Fruit fly (Drosophila melanogaster) whole organism, embryonic: ENCODE data around the gene Hmbs.

Source experiments
- Atf3 ChIP-seq: fragments of 200-800 bp; sonication (Bioruptor generic); optimal IDR thresholded peaks from 3 replicates; lab custom pipeline; 2016; ENCODE audit warnings: missing biosample characterization, missing genetic modification characterization
- CG10209 ChIP-seq: fragments of 200-800 bp; sonication (Bioruptor generic); optimal IDR thresholded peaks from 3 replicates; lab custom pipeline; 2017; ENCODE audit warnings: missing biosample characterization, mild to moderate bottlenecking, missing genetic modification characterization, missing genetic modification reagents
- CG10267 ChIP-seq: fragments of 200-800 bp; sonication (Bioruptor generic); optimal IDR thresholded peaks from 2 replicates; lab custom pipeline; 2018; ENCODE audit warnings: missing biosample characterization, mild to moderate bottlenecking, missing genetic modification characterization, moderate library complexity
- CG11085 ChIP-seq: fragments of 200-800 bp; sonication (Bioruptor generic); IDR thresholded peaks from 2 replicates; pipeline ENCODE4 v1.3.6; 2022; ENCODE audit warnings: missing biosample characterization, missing genetic modification characterization
- CG12391 ChIP-seq: fragments of 200-800 bp; sonication (Bioruptor generic); optimal IDR thresholded peaks from 3 replicates; lab custom pipeline; 2018; ENCODE audit warnings: missing biosample characterization, mild to moderate bottlenecking, missing genetic modification characterization, moderate library complexity
- CG13624 ChIP-seq: fragments of 200-800 bp; sonication (Bioruptor generic); optimal IDR thresholded peaks from 2 replicates; lab custom pipeline; 2016; ENCODE audit warnings: missing biosample characterization, missing genetic modification characterization
- CG15011 ChIP-seq: fragments of 200-800 bp; sonication (Bioruptor generic); optimal IDR thresholded peaks from 3 replicates; lab custom pipeline; 2018; ENCODE audit warnings: missing biosample characterization, mild to moderate bottlenecking, missing genetic modification characterization
- CG17186 ChIP-seq: fragments of 200-800 bp; sonication (Bioruptor generic); optimal IDR thresholded peaks from 3 replicates; lab custom pipeline; 2017; ENCODE audit warnings: missing biosample characterization, missing genetic modification reagents, missing genetic modification characterization
- CG30020 ChIP-seq: fragments of 200-800 bp; optimal IDR thresholded peaks from 2 replicates; lab custom pipeline; 2019; ENCODE audit warnings: missing biosample characterization, mild to moderate bottlenecking, missing genetic modification characterization, moderate library complexity
- CG33213 ChIP-seq: fragments of 200-800 bp; sonication (Bioruptor generic); optimal IDR thresholded peaks from 3 replicates; lab custom pipeline; 2016; ENCODE audit warnings: missing biosample characterization, missing genetic modification characterization
- CG34422 ChIP-seq: fragments of 200-800 bp; sonication (Bioruptor generic); IDR thresholded peaks from 3 replicates; pipeline ENCODE4 v1.3.6; 2022; ENCODE audit warnings: missing biosample characterization, missing genetic modification characterization
- CG3995 ChIP-seq: fragments of 200-800 bp; sonication (Bioruptor generic); optimal IDR thresholded peaks from 3 replicates; lab custom pipeline; 2016; ENCODE audit warnings: missing biosample characterization, missing genetic modification characterization
- CG5953 ChIP-seq: fragments of 200-800 bp; sonication (Bioruptor generic); IDR thresholded peaks from 2 replicates; pipeline ENCODE4 v1.3.6; 2022; ENCODE audit warnings: missing biosample characterization, missing genetic modification characterization
- CG8359 ChIP-seq: fragments of 200-800 bp; sonication (Bioruptor generic); optimal IDR thresholded peaks from 2 replicates; lab custom pipeline; 2017; ENCODE audit warnings: missing biosample characterization, mild to moderate bottlenecking, missing genetic modification characterization, borderline replicate concordance
- CG9797 ChIP-seq: fragments of 200-800 bp; sonication (Bioruptor generic); optimal IDR thresholded peaks from 3 replicates; lab custom pipeline; 2018; ENCODE audit warnings: missing biosample characterization, mild to moderate bottlenecking, missing genetic modification characterization
- CTCF ChIP-seq: fragments of 200-800 bp; sonication (Bioruptor generic); optimal IDR thresholded peaks from 2 replicates; lab custom pipeline; 2017; ENCODE audit warnings: missing biosample characterization, mild to moderate bottlenecking, missing genetic modification characterization, moderate library complexity
- Dll ChIP-seq: fragments of 200-800 bp; sonication (Bioruptor generic); IDR thresholded peaks from 4 replicates; pipeline ENCODE4 v1.3.6; 2022; ENCODE audit warnings: missing biosample characterization, missing genetic modification characterization; ENCODE audit not compliant: partially characterized antibody
- Dref ChIP-seq: fragments of 200-800 bp; sonication (Bioruptor generic); IDR thresholded peaks from 2 replicates; pipeline ENCODE4 v1.3.6; 2022; ENCODE audit warnings: missing biosample characterization, missing genetic modification characterization
- Hr3 ChIP-seq: fragments of 200-800 bp; sonication (Bioruptor generic); optimal IDR thresholded peaks from 3 replicates; lab custom pipeline; 2016; ENCODE audit warnings: missing biosample characterization, missing genetic modification characterization
- Myb ChIP-seq: fragments of 200-800 bp; sonication (Bioruptor generic); optimal IDR thresholded peaks from 2 replicates; lab custom pipeline; 2016; ENCODE audit warnings: missing biosample characterization, missing genetic modification characterization
- Nf-YC ChIP-seq: fragments of 200-800 bp; optimal IDR thresholded peaks from 3 replicates; lab custom pipeline; 2019; ENCODE audit warnings: missing biosample characterization, mild to moderate bottlenecking, missing genetic modification characterization, moderate library complexity
- Pdp1 ChIP-seq, 2 experiments: fragments of 200-800 bp; sonication (Bioruptor generic); optimal IDR thresholded peaks; 3 replicates each; lab custom pipeline; 2016; ENCODE audit warnings: missing biosample characterization in 2 of 2, missing genetic modification characterization in 2 of 2, mild to moderate bottlenecking in 1 of 2, moderate library complexity in 1 of 2
- Sry-δ ChIP-seq: fragments of 200-800 bp; sonication (Bioruptor generic); optimal IDR thresholded peaks from 2 replicates; lab custom pipeline; 2016; ENCODE audit warnings: missing biosample characterization, missing genetic modification characterization
- Stat92E ChIP-seq, 3 experiments: fragments of >200 bp in 2 of 3; fragments of 200-800 bp in 1 of 3; sonication (Bioruptor generic) in 1 of 3; optimal IDR thresholded peaks; 2 replicates each; lab custom pipeline; 2017 to 2019; ENCODE audit warnings: missing biosample characterization in 3 of 3, missing genetic modification characterization in 3 of 3, mild to moderate bottlenecking in 1 of 3, moderate library complexity in 1 of 3
- Tbp ChIP-seq: fragments of >200 bp; optimal IDR thresholded peaks from 2 replicates; lab custom pipeline; 2018; ENCODE audit warnings: missing biosample characterization, missing genetic modification characterization
- YL-1 ChIP-seq: fragments of 200-800 bp; sonication (Bioruptor generic); optimal IDR thresholded peaks from 3 replicates; lab custom pipeline; 2017; ENCODE audit warnings: missing biosample characterization, mild to moderate bottlenecking, missing genetic modification characterization
- az2 ChIP-seq: fragments of 200-800 bp; sonication (Bioruptor generic); optimal IDR thresholded peaks from 3 replicates; lab custom pipeline; 2016; ENCODE audit warnings: missing biosample characterization, missing genetic modification characterization
- bab2 ChIP-seq: fragments of 200-800 bp; sonication (Bioruptor generic); optimal IDR thresholded peaks from 2 replicates; lab custom pipeline; 2016; ENCODE audit warnings: missing biosample characterization, missing genetic modification characterization
- dan ChIP-seq: fragments of 200-800 bp; sonication (Bioruptor generic); IDR thresholded peaks from 2 replicates; pipeline ENCODE4 v1.3.6; 2022; ENCODE audit warnings: missing biosample characterization, missing genetic modification characterization
- emc ChIP-seq: fragments of 200-800 bp; sonication (Bioruptor generic); optimal IDR thresholded peaks from 2 replicates; lab custom pipeline; 2016; ENCODE audit warnings: missing biosample characterization, missing genetic modification characterization
- fd3F ChIP-seq: fragments of 200-800 bp; sonication (Bioruptor generic); optimal IDR thresholded peaks from 2 replicates; lab custom pipeline; 2018; ENCODE audit warnings: missing biosample characterization, mild to moderate bottlenecking, missing genetic modification characterization, moderate library complexity
- fu2 ChIP-seq: fragments of 200-800 bp; sonication (Bioruptor generic); optimal IDR thresholded peaks from 2 replicates; lab custom pipeline; 2016; ENCODE audit warnings: missing biosample characterization, missing genetic modification characterization
- gcm ChIP-seq: fragments of 200-800 bp; sonication (Bioruptor generic); optimal IDR thresholded peaks from 2 replicates; lab custom pipeline; 2019; ENCODE audit warnings: missing biosample characterization, mild to moderate bottlenecking, missing genetic modification characterization, moderate library complexity
- gfzf ChIP-seq: fragments of 200-800 bp; sonication (Bioruptor generic); optimal IDR thresholded peaks from 2 replicates; lab custom pipeline; 2016; ENCODE audit warnings: missing biosample characterization, mild to moderate bottlenecking, missing genetic modification characterization, moderate library complexity
- lbe ChIP-seq: fragments of 200-800 bp; sonication (Bioruptor generic); optimal IDR thresholded peaks from 2 replicates; lab custom pipeline; 2016; ENCODE audit warnings: missing biosample characterization, mild to moderate bottlenecking, missing genetic modification characterization
- mam ChIP-seq: fragments of 200-800 bp; sonication (Bioruptor generic); optimal IDR thresholded peaks from 3 replicates; lab custom pipeline; 2016; ENCODE audit warnings: missing biosample characterization, missing genetic modification characterization
- nmo ChIP-seq: fragments of 200-800 bp; sonication (Bioruptor generic); optimal IDR thresholded peaks from 2 replicates; lab custom pipeline; 2018; ENCODE audit warnings: missing biosample characterization, mild to moderate bottlenecking, missing genetic modification characterization, moderate library complexity
- pho ChIP-seq: fragments of 200-800 bp; sonication (Bioruptor generic); optimal IDR thresholded peaks from 2 replicates; lab custom pipeline; 2016; ENCODE audit warnings: missing biosample characterization, missing genetic modification characterization
- phol ChIP-seq: fragments of 200-800 bp; sonication (Bioruptor generic); optimal IDR thresholded peaks from 3 replicates; lab custom pipeline; 2018; ENCODE audit warnings: missing biosample characterization, mild to moderate bottlenecking, missing genetic modification characterization, moderate library complexity
- pita ChIP-seq: fragments of 200-800 bp; sonication (Bioruptor generic); optimal IDR thresholded peaks from 2 replicates; lab custom pipeline; 2017; ENCODE audit warnings: missing biosample characterization, mild to moderate bottlenecking, missing genetic modification characterization
- pnt ChIP-seq: fragments of 200-800 bp; sonication (Bioruptor generic); optimal IDR thresholded peaks from 3 replicates; lab custom pipeline; 2016; ENCODE audit warnings: missing biosample characterization, missing genetic modification characterization
- sd ChIP-seq: fragments of 200-800 bp; sonication (Bioruptor generic); optimal IDR thresholded peaks from 3 replicates; lab custom pipeline; 2018; ENCODE audit warnings: missing biosample characterization, mild to moderate bottlenecking, missing genetic modification characterization, moderate library complexity
- sna ChIP-seq: fragments of 200-800 bp; sonication (Bioruptor generic); IDR thresholded peaks from 2 replicates; pipeline ENCODE4 v1.3.6; 2022; ENCODE audit warnings: missing biosample characterization, missing genetic modification characterization; ENCODE audit not compliant: partially characterized antibody
- so ChIP-seq: fragments of 200-800 bp; sonication (Bioruptor generic); IDR thresholded peaks from 3 replicates; pipeline ENCODE4 v1.3.6; 2022; ENCODE audit warnings: missing biosample characterization, missing genetic modification characterization
- stc ChIP-seq: fragments of 200-800 bp; sonication (Bioruptor generic); IDR thresholded peaks from 2 replicates; pipeline ENCODE4 v1.3.6; 2022; ENCODE audit warnings: missing biosample characterization, missing genetic modification characterization
- stwl ChIP-seq: fragments of 200-800 bp; sonication (Bioruptor generic); optimal IDR thresholded peaks from 3 replicates; lab custom pipeline; 2018; ENCODE audit warnings: missing biosample characterization, mild to moderate bottlenecking, missing genetic modification characterization, moderate library complexity
- trem ChIP-seq: fragments of 200-800 bp; optimal IDR thresholded peaks from 3 replicates; lab custom pipeline; 2019; ENCODE audit warnings: missing biosample characterization, mild to moderate bottlenecking, missing genetic modification characterization, moderate library complexity
- twi ChIP-seq: fragments of 200-800 bp; optimal IDR thresholded peaks from 2 replicates; lab custom pipeline; 2019; ENCODE audit warnings: missing biosample characterization, mild to moderate bottlenecking, missing genetic modification characterization, moderate library complexity
- vnd ChIP-seq: fragments of 200-800 bp; sonication (Bioruptor generic); IDR thresholded peaks from 3 replicates; pipeline ENCODE4 v1.3.6; 2022; ENCODE audit warnings: missing biosample characterization, missing genetic modification characterization; ENCODE audit not compliant: partially characterized antibody
- vvl ChIP-seq: fragments of 200-800 bp; sonication (Bioruptor generic); IDR thresholded peaks from 2 replicates; pipeline ENCODE4 v1.3.6; 2022; ENCODE audit warnings: missing biosample characterization, missing genetic modification characterization
- zfh2 ChIP-seq: fragments of 200-800 bp; sonication (Bioruptor generic); optimal IDR thresholded peaks from 2 replicates; lab custom pipeline; 2016; ENCODE audit warnings: missing biosample characterization, missing genetic modification characterization

The Hmbs gene

DNA sequence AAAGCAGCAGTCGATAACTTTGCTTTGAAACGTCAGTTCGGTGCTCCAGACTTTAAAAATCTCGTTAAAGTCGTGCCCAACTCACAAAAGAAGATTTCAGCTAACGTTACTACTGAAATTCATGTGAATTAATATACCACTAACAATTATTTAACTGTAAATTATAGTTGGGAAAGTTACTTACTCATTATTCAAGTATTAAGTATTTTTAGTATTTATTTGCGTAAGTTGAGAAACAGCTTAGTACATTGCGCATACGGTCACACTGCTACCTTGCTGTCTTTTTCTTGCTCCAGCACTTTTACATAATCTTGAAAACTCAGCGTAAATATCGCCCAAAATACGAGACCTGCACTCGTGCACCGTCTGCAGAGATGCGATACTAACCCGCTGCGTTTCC, 5.0 kb upstream of the Hmbs start, which contains the start of gene ND-ACP (continued):
- TF ChIP-seq Dref (GFP tag; lab: Robert Waterston, UW) (peak; percentile 56), Tbp (GFP tag; lab: Kevin White, UChicago) (no peak), CTCF (GFP tag; lab: Kevin White, UChicago) (no peak), Pdp1 (GFP tag; optimal IDR thresholded peaks at IDR 0.05; lab: Kevin White, UChicago) (peak in 1 of 2 experiments; percentile 98), nmo (peak; percentile 15), gcm (GFP tag; lab: Kevin White, UChicago) (no peak), Nf-YC (tag; lab: Kevin White, UChicago) (peak; percentile 24), stwl (tag; lab: Kevin White, UChicago) (peak; percentile 56), stc (GFP tag; lab: Robert Waterston, UW) (no peak), CG15011 (GFP tag; lab: Kevin White, UChicago) (no peak), CG17186 (peak; percentile 53), mam (GFP tag; lab: Kevin White, UChicago) (no peak), CG12391 (tag; lab: Kevin White, UChicago) (peak; percentile 2), pho (GFP tag; lab: Kevin White, UChicago) (no peak), CG5953 (GFP tag; lab: Robert Waterston, UW) (no peak), zfh2 (no peak), pita (GFP tag; lab: Kevin White, UChicago) (no peak), Hr3 (GFP tag; lab: Kevin White, UChicago) (no peak), Stat92E (GFP tag; optimal IDR thresholded peaks at IDR 0.05; lab: Kevin White, UChicago) (peak in 1 of 3 experiments; percentile 60), Myb (GFP tag; lab: Kevin White, UChicago) (peak; percentile 23), sna (GFP tag; lab: Robert Waterston, UW) (no peak), az2 (no peak), CG30020 (tag; lab: Kevin White, UChicago) (peak; percentile 32), CG10267 (tag; lab: Kevin White, UChicago) (peak; percentile 43), YL-1 (GFP tag; lab: Kevin White, UChicago) (peak; percentile 75), CG33213 (GFP tag; lab: Kevin White, UChicago) (no peak), CG13624 (GFP tag; lab: Kevin White, UChicago) (no peak), twi (tag; lab: Kevin White, UChicago) (no peak), vvl (no peak), Sry-δ (GFP tag; lab: Kevin White, UChicago) (peak; percentile 42), pnt (GFP tag; lab: Kevin White, UChicago) (no peak), so (GFP tag; lab: Robert Waterston, UW) (no peak), emc (GFP tag; lab: Kevin White, UChicago) (no peak), fu2 (GFP tag; lab: Kevin White, UChicago) (no peak), bab2 (no peak), trem (peak; percentile 72), phol (tag; lab: Kevin White, UChicago) (peak; percentile 23), CG8359 (GFP tag; lab: Kevin White, UChicago) (no peak), gfzf (GFP tag; lab: Kevin White, UChicago) (peak; percentile 77), CG11085 (no peak), fd3F (GFP tag; lab: Kevin White, UChicago) (no peak), Atf3 (no peak), CG3995 (GFP tag; lab: Kevin White, UChicago) (peak; percentile 56), CG34422 (GFP tag; lab: Robert Waterston, UW) (no peak), sd (tag; lab: Kevin White, UChicago) (no peak), dan (GFP tag; lab: Robert Waterston, UW) (no peak), CG10209 (GFP tag; lab: Kevin White, UChicago) (no peak), vnd (0 out of 3 replicates have a peak, but pooled peaks have one; percentile 24), CG9797 (peak; percentile 89), lbe (no peak), Dll (GFP tag; lab: Robert Waterston, UW) (0 out of 4 replicates have a peak, but pooled peaks have one; percentile 41)
